Fruit fly (Drosophila melanogaster) whole organism, embryonic: ENCODE results near the gene CG31525.
A peak's percentile ranks its signal among the peaks of the same experiment; 100 is the strongest.

Experiments used
- Atf3 ChIP-seq: fragments of 200-800 bp; sonication (Bioruptor generic); optimal IDR thresholded peaks from 3 replicates; lab custom pipeline; 2016; ENCODE audit warnings: missing biosample characterization, missing genetic modification characterization
- Atf6 ChIP-seq: fragments of 200-800 bp; sonication (Bioruptor generic); IDR thresholded peaks from 2 replicates; pipeline ENCODE4 v1.3.6; 2022; ENCODE audit warnings: missing biosample characterization, missing genetic modification characterization
- CG11398 ChIP-seq: fragments of 200-800 bp; sonication (Bioruptor generic); optimal IDR thresholded peaks from 2 replicates; lab custom pipeline; 2016; ENCODE audit warnings: missing biosample characterization, missing genetic modification characterization
- CG14667 ChIP-seq: fragments of 200-800 bp; sonication (Bioruptor generic); IDR thresholded peaks from 2 replicates; pipeline ENCODE4 v1.3.6; 2022; ENCODE audit warnings: missing biosample characterization, missing genetic modification characterization
- CG14860 ChIP-seq: fragments of 200-800 bp; sonication (Bioruptor generic); IDR thresholded peaks from 3 replicates; pipeline ENCODE4 v1.3.6; 2022; ENCODE audit warnings: missing biosample characterization, missing genetic modification characterization; ENCODE audit not compliant: partially characterized antibody
- CG1603 ChIP-seq: fragments of 200-800 bp; sonication (Bioruptor generic); optimal IDR thresholded peaks from 2 replicates; lab custom pipeline; 2019; ENCODE audit warnings: missing biosample characterization, mild to moderate bottlenecking, missing genetic modification characterization, moderate library complexity
- CG17361 ChIP-seq: fragments of 200-800 bp; sonication (Bioruptor generic); IDR thresholded peaks from 3 replicates; pipeline ENCODE4 v1.3.6; 2022; ENCODE audit warnings: missing biosample characterization, missing genetic modification characterization
- CG1832 ChIP-seq: fragments of 200-800 bp; sonication (Bioruptor generic); optimal IDR thresholded peaks from 2 replicates; lab custom pipeline; 2017; ENCODE audit warnings: missing biosample characterization, mild to moderate bottlenecking, missing genetic modification characterization, inconsistent platforms
- CG2129 ChIP-seq: fragments of 200-800 bp; sonication (Bioruptor generic); IDR thresholded peaks from 2 replicates; pipeline ENCODE4 v1.3.6; 2022; ENCODE audit warnings: missing biosample characterization, missing genetic modification characterization; ENCODE audit not compliant: partially characterized antibody
- CG31365 ChIP-seq: fragments of 200-800 bp; sonication (Bioruptor generic); optimal IDR thresholded peaks from 2 replicates; lab custom pipeline; 2018; ENCODE audit warnings: missing biosample characterization, mild to moderate bottlenecking, missing genetic modification characterization
- CG32767 ChIP-seq: fragments of 200-800 bp; sonication (Bioruptor generic); IDR thresholded peaks from 2 replicates; pipeline ENCODE4 v1.3.6; 2022; ENCODE audit warnings: missing biosample characterization, missing genetic modification characterization
- CG34224 ChIP-seq: fragments of 200-800 bp; sonication (Bioruptor generic); IDR thresholded peaks from 3 replicates; pipeline ENCODE4 v1.3.6; 2022; ENCODE audit warnings: missing biosample characterization, missing genetic modification characterization; ENCODE audit not compliant: partially characterized antibody
- CG4707 ChIP-seq: fragments of 200-800 bp; sonication (Bioruptor generic); optimal IDR thresholded peaks from 2 replicates; lab custom pipeline; 2018; ENCODE audit warnings: missing biosample characterization, mild to moderate bottlenecking, missing genetic modification characterization, moderate library complexity
- CG6272 ChIP-seq: fragments of 200-800 bp; sonication (Bioruptor generic); IDR thresholded peaks from 2 replicates; pipeline ENCODE4 v1.3.6; 2022; ENCODE audit warnings: missing biosample characterization, missing genetic modification characterization
- CG6654 ChIP-seq: fragments of 200-800 bp; sonication (Bioruptor generic); optimal IDR thresholded peaks from 2 replicates; lab custom pipeline; 2017; ENCODE audit warnings: missing biosample characterization, mild to moderate bottlenecking, missing genetic modification characterization
- Dad ChIP-seq: fragments of 200-800 bp; sonication (Bioruptor generic); optimal IDR thresholded peaks from 3 replicates; lab custom pipeline; 2016; ENCODE audit warnings: missing biosample characterization, missing genetic modification characterization
- E2f2 ChIP-seq: fragments of 200-800 bp; sonication (Bioruptor generic); IDR thresholded peaks from 2 replicates; pipeline ENCODE4 v1.3.6; 2022; ENCODE audit warnings: missing biosample characterization, missing genetic modification characterization
- GATAe ChIP-seq: fragments of 200-800 bp; sonication (Bioruptor generic); conservative IDR thresholded peaks from 2 replicates; pipeline ENCODE4 v1.3.6; 2022; ENCODE audit warnings: missing biosample characterization, missing genetic modification characterization
- Meics ChIP-seq: fragments of 200-800 bp; sonication (Bioruptor generic); optimal IDR thresholded peaks from 2 replicates; lab custom pipeline; 2017; ENCODE audit warnings: missing biosample characterization, mild to moderate bottlenecking, missing genetic modification characterization
- Nf-YA ChIP-seq: fragments of 200-800 bp; sonication (Bioruptor generic); IDR thresholded peaks from 2 replicates; pipeline ENCODE4 v1.3.6; 2022; ENCODE audit warnings: missing biosample characterization, missing genetic modification characterization
- Sin3A ChIP-seq: fragments of >200 bp; optimal IDR thresholded peaks from 2 replicates; lab custom pipeline; 2018
- Spps ChIP-seq: fragments of 200-800 bp; sonication (Bioruptor generic); optimal IDR thresholded peaks from 2 replicates; lab custom pipeline; 2018; ENCODE audit warnings: missing biosample characterization, mild to moderate bottlenecking, missing genetic modification characterization
- Trl ChIP-seq, 3 experiments: fragments of >200 bp in 2 of 3; fragments of 200-800 bp in 1 of 3; sonication (Bioruptor generic) in 1 of 3; optimal IDR thresholded peaks; 2 replicates in 1 of 3; 3 replicates in 2 of 3; lab custom pipeline; 2016 to 2017; ENCODE audit warnings: missing biosample characterization in 1 of 3, missing genetic modification characterization in 1 of 3
- Vsx1 ChIP-seq: fragments of 200-800 bp; sonication (Bioruptor generic); optimal IDR thresholded peaks from 2 replicates; lab custom pipeline; 2017; ENCODE audit warnings: missing biosample characterization, mild to moderate bottlenecking, missing genetic modification characterization, missing genetic modification reagents
- bbx ChIP-seq: fragments of 200-800 bp; sonication (Bioruptor generic); IDR thresholded peaks from 2 replicates; pipeline ENCODE4 v1.3.6; 2022; ENCODE audit warnings: missing biosample characterization, missing genetic modification characterization; ENCODE audit not compliant: partially characterized antibody
- chinmo ChIP-seq: fragments of 200-800 bp; sonication (Bioruptor generic); IDR thresholded peaks from 4 replicates; pipeline ENCODE4 v1.3.6; 2022; ENCODE audit warnings: missing biosample characterization, missing genetic modification characterization; ENCODE audit not compliant: partially characterized antibody
- chm ChIP-seq: fragments of 200-800 bp; sonication (Bioruptor generic); IDR thresholded peaks from 2 replicates; pipeline ENCODE4 v1.3.6; 2022; ENCODE audit warnings: missing biosample characterization, missing genetic modification characterization
- dan ChIP-seq: fragments of 200-800 bp; sonication (Bioruptor generic); IDR thresholded peaks from 2 replicates; pipeline ENCODE4 v1.3.6; 2022; ENCODE audit warnings: missing biosample characterization, missing genetic modification characterization
- dati ChIP-seq: fragments of 200-800 bp; sonication (Bioruptor generic); IDR thresholded peaks from 2 replicates; pipeline ENCODE4 v1.3.6; 2022; ENCODE audit warnings: missing biosample characterization, missing genetic modification characterization
- ems ChIP-seq: fragments of 200-800 bp; sonication (Bioruptor generic); optimal IDR thresholded peaks from 3 replicates; lab custom pipeline; 2016; ENCODE audit warnings: missing biosample characterization, missing genetic modification characterization
- eve ChIP-seq, 2 experiments: fragments of >200 bp; optimal IDR thresholded peaks; 2 replicates each; lab custom pipeline; 2017; ENCODE audit warnings: missing biosample characterization in 2 of 2, missing genetic modification characterization in 2 of 2
- gro ChIP-seq: fragments of 200-800 bp; sonication (Bioruptor generic); optimal IDR thresholded peaks from 2 replicates; lab custom pipeline; 2016; ENCODE audit warnings: missing biosample characterization, missing genetic modification characterization
- her ChIP-seq: fragments of 200-800 bp; sonication (Bioruptor generic); optimal IDR thresholded peaks from 2 replicates; lab custom pipeline; 2016; ENCODE audit warnings: missing biosample characterization, missing genetic modification characterization
- lab ChIP-seq: fragments of 200-800 bp; sonication (Bioruptor generic); optimal IDR thresholded peaks from 3 replicates; lab custom pipeline; 2017; ENCODE audit warnings: missing biosample characterization, missing genetic modification characterization, mild to moderate bottlenecking, moderate library complexity, missing genetic modification reagents
- luna ChIP-seq: fragments of 200-800 bp; sonication (Bioruptor generic); optimal IDR thresholded peaks from 2 replicates; lab custom pipeline; 2016; ENCODE audit warnings: missing biosample characterization, missing genetic modification characterization
- nau ChIP-seq: fragments of 200-800 bp; sonication (Bioruptor generic); optimal IDR thresholded peaks from 3 replicates; lab custom pipeline; 2017; ENCODE audit warnings: missing biosample characterization, mild to moderate bottlenecking, missing genetic modification characterization, missing genetic modification reagents
- nerfin-1 ChIP-seq: fragments of 200-800 bp; sonication (Bioruptor generic); optimal IDR thresholded peaks from 3 replicates; lab custom pipeline; 2019; ENCODE audit warnings: missing biosample characterization, mild to moderate bottlenecking, missing genetic modification characterization, moderate library complexity
- otp ChIP-seq: fragments of 200-800 bp; sonication (Bioruptor generic); IDR thresholded peaks from 3 replicates; pipeline ENCODE4, ENCODE4 v1.3.6; 2022; ENCODE audit warnings: missing biosample characterization, missing genetic modification characterization
- peb ChIP-seq: fragments of 200-800 bp; sonication (Bioruptor generic); IDR thresholded peaks from 2 replicates; pipeline ENCODE4 v1.3.6; 2022; ENCODE audit warnings: missing biosample characterization, missing genetic modification characterization
- psq ChIP-seq: fragments of 200-800 bp; sonication (Bioruptor generic); optimal IDR thresholded peaks from 2 replicates; lab custom pipeline; 2017; ENCODE audit warnings: missing biosample characterization, missing genetic modification characterization
- sc ChIP-seq, 3 experiments: fragments of >200 bp in 2 of 3; fragments of 200-800 bp in 1 of 3; sonication (Bioruptor generic) in 1 of 3; optimal IDR thresholded peaks; 2 replicates in 2 of 3; 3 replicates in 1 of 3; lab custom pipeline; 2017; ENCODE audit warnings: mild to moderate bottlenecking in 1 of 3, missing biosample characterization in 1 of 3, missing genetic modification characterization in 1 of 3, missing genetic modification reagents in 1 of 3
- scrt ChIP-seq: fragments of 200-800 bp; sonication (Bioruptor generic); optimal IDR thresholded peaks from 2 replicates; lab custom pipeline; 2018; ENCODE audit warnings: missing biosample characterization, mild to moderate bottlenecking, missing genetic modification characterization, moderate library complexity
- sens-2 ChIP-seq: fragments of 200-800 bp; sonication (Bioruptor generic); IDR thresholded peaks from 2 replicates; pipeline ENCODE4 v1.3.6; 2022; ENCODE audit warnings: missing biosample characterization, missing genetic modification characterization
- sisA ChIP-seq: fragments of 200-800 bp; sonication (Bioruptor generic); IDR thresholded peaks from 2 replicates; pipeline ENCODE4 v1.3.6; 2022; ENCODE audit warnings: missing biosample characterization, missing genetic modification characterization
- sna ChIP-seq: fragments of 200-800 bp; sonication (Bioruptor generic); IDR thresholded peaks from 2 replicates; pipeline ENCODE4 v1.3.6; 2022; ENCODE audit warnings: missing biosample characterization, missing genetic modification characterization; ENCODE audit not compliant: partially characterized antibody
- trh ChIP-seq: fragments of 200-800 bp; sonication (Bioruptor generic); optimal IDR thresholded peaks from 2 replicates; lab custom pipeline; 2016; ENCODE audit warnings: missing biosample characterization, missing genetic modification characterization
- unpg ChIP-seq: fragments of 200-800 bp; sonication (Bioruptor generic); optimal IDR thresholded peaks from 3 replicates; lab custom pipeline; 2018; ENCODE audit warnings: missing biosample characterization, mild to moderate bottlenecking, missing genetic modification characterization, moderate library complexity
- zen2 ChIP-seq: fragments of 200-800 bp; sonication (Bioruptor generic); IDR thresholded peaks from 3 replicates; pipeline ENCODE4 v1.3.6; 2022; ENCODE audit warnings: missing biosample characterization, missing genetic modification characterization; ENCODE audit not compliant: partially characterized antibody
- zfh1 ChIP-seq: fragments of 200-800 bp; sonication (Bioruptor generic); IDR thresholded peaks from 3 replicates; pipeline ENCODE4 v1.3.6; 2022; ENCODE audit warnings: missing biosample characterization, missing genetic modification characterization

CG31525 gene

dm6 chr3R:4403706-4404392 is 23.0 kb upstream of the CG31525 start (continued):
- no peak for TF ChIP-seq CG14860 (GFP tag; lab: Robert Waterston, UW)
- TF ChIP-seq Vsx1 (GFP tag; lab: Kevin White, UChicago), result no peak
- no peak for TF ChIP-seq CG1603
- TF ChIP-seq Trl (optimal IDR thresholded peaks at IDR 0.05; lab: Kevin White, UChicago), result no peak
- TF ChIP-seq Trl (GFP tag; optimal IDR thresholded peaks at IDR 0.05; lab: Kevin White, UChicago), result no peak
- no peak for TF ChIP-seq sna (GFP tag; lab: Robert Waterston, UW)
- TF ChIP-seq sisA (GFP tag; lab: Robert Waterston, UW), result no peak
- 0 out of 2 replicates have a peak, but pooled peaks have one; percentile 4 for TF ChIP-seq E2f2 (GFP tag; lab: Robert Waterston, UW)
- TF ChIP-seq unpg (GFP tag; lab: Kevin White, UChicago), result no peak
- 0 out of 2 replicates have a peak, but pooled peaks have one; percentile 6 for TF ChIP-seq bbx (GFP tag; lab: Robert Waterston, UW)
- TF ChIP-seq CG4707, result no peak
- no peak for TF ChIP-seq Spps (tag; lab: Kevin White, UChicago)
- peak; percentile 48 for TF ChIP-seq gro
- TF ChIP-seq ems (GFP tag; lab: Kevin White, UChicago), result peak; percentile 8
- no peak for TF ChIP-seq sens-2 (GFP tag; lab: Robert Waterston, UW)
- TF ChIP-seq Meics, result no peak
- peak; percentile 57; the same call in 1 of the 4 replicates for TF ChIP-seq chinmo
- TF ChIP-seq otp (GFP tag; lab: Robert Waterston, UW), result no peak; the same call in 2 of the 3 replicates
- TF ChIP-seq CG1832 (GFP tag; lab: Kevin White, UChicago), result no peak
- peak; percentile 54 for TF ChIP-seq GATAe
- no peak for TF ChIP-seq Dad
- TF ChIP-seq CG6272 (GFP tag; lab: Robert Waterston, UW), result no peak
- TF ChIP-seq CG17361, result no peak
- TF ChIP-seq nau (GFP tag; lab: Kevin White, UChicago), result no peak
- TF ChIP-seq sc (optimal IDR thresholded peaks at IDR 0.05; lab: Kevin White, UChicago), result no peak
- TF ChIP-seq sc (GFP tag; optimal IDR thresholded peaks at IDR 0.05; lab: Kevin White, UChicago), result no peak
- no peak for TF ChIP-seq CG6654 (GFP tag; lab: Kevin White, UChicago)
- no peak for TF ChIP-seq scrt (GFP tag; lab: Kevin White, UChicago)
- no peak for TF ChIP-seq trh (GFP tag; lab: Kevin White, UChicago)
- TF ChIP-seq psq (GFP tag; lab: Kevin White, UChicago), result no peak
- TF ChIP-seq Atf6 (GFP tag; lab: Robert Waterston, UW), result no peak
- TF ChIP-seq chm (GFP tag; lab: Robert Waterston, UW), result peak; percentile 28; the same call in 1 of the 2 replicates
- no peak for TF ChIP-seq dati
- TF ChIP-seq zen2 (GFP tag; lab: Robert Waterston, UW), result peak; percentile 45; the same call in 1 of the 3 replicates
- TF ChIP-seq eve (GFP tag; optimal IDR thresholded peaks at IDR 0.05; lab: Kevin White, UChicago), result no peak
- TF ChIP-seq lab (GFP tag; lab: Kevin White, UChicago), result peak; percentile 3
- TF ChIP-seq Nf-YA, result 0 out of 2 replicates have a peak, but pooled peaks have one; percentile 13
- no peak for TF ChIP-seq Sin3A
- no peak for TF ChIP-seq zfh1 (GFP tag; lab: Robert Waterston, UW)
- TF ChIP-seq peb (GFP tag; lab: Robert Waterston, UW), result no peak
- TF ChIP-seq Atf3, result peak; percentile 19
- TF ChIP-seq CG14667 (GFP tag; lab: Robert Waterston, UW), result no peak
- TF ChIP-seq luna (GFP tag; lab: Kevin White, UChicago), result no peak
- TF ChIP-seq CG2129, result no peak
- TF ChIP-seq CG31365 (tag; lab: Kevin White, UChicago), result no peak
- TF ChIP-seq her (GFP tag; lab: Kevin White, UChicago), result no peak
- no peak for TF ChIP-seq CG34224 (GFP tag; lab: Robert Waterston, UW)
- no peak for TF ChIP-seq CG11398 (GFP tag; lab: Kevin White, UChicago)
- TF ChIP-seq dan (GFP tag; lab: Robert Waterston, UW), result no peak
- TF ChIP-seq nerfin-1 (tag; lab: Kevin White, UChicago), result no peak
- no peak for TF ChIP-seq CG32767 (GFP tag; lab: Robert Waterston, UW)
